Fruit fly (Drosophila melanogaster): Measurements from ENCODE around the gene CG31388.

Gene CG31388

dm6 chr3R:11237598-11237997 is at the start of gene CG31388:
Gene CG31388 (plus strand): TSS chr3R:11237815.
- TF ChIP-seq CG17801 (GFP tag; optimal IDR thresholded peaks at IDR 0.05; ENCODE audit: partially characterized antibody) = no peak

dm6 chr3R:11195792-11196191 is 41.8 kb upstream of the CG31388 start, which contains the start of gene CG18577:
Gene CG18577 (plus strand): TSS chr3R:11196092.
- no peak for TF ChIP-seq CG17801 (GFP tag; optimal IDR thresholded peaks at IDR 0.05; ENCODE audit: partially characterized antibody)

- peak; percentile 83 for TF ChIP-seq CG17801 (GFP tag; optimal IDR thresholded peaks at IDR 0.05; ENCODE audit: partially characterized antibody)
Observed at dm6 chr3R:11196648-11197388, 40.8 kb upstream of the CG31388 start.

- TF ChIP-seq CG17801 (GFP tag; optimal IDR thresholded peaks at IDR 0.05; ENCODE audit: partially characterized antibody) = no peak
Observed at dm6 chr3R:11197389-11197716, 40.3 kb upstream of the CG31388 start, which contains the start of gene cu. Gene cu (plus strand): TSS chr3R:11197592.

- TF ChIP-seq CG17801 (GFP tag; optimal IDR thresholded peaks at IDR 0.05; ENCODE audit: partially characterized antibody) = peak; percentile 37
Observed at dm6 chr3R:11198062-11198472, 39.5 kb upstream of the CG31388 start.

dm6 chr3R:11199227-11199835 is 38.3 kb upstream of the CG31388 start:
- no peak for TF ChIP-seq CG17801 (GFP tag; optimal IDR thresholded peaks at IDR 0.05; ENCODE audit: partially characterized antibody)

- TF ChIP-seq CG17801 (GFP tag; optimal IDR thresholded peaks at IDR 0.05; ENCODE audit: partially characterized antibody) = no peak
Observed at dm6 chr3R:11200042-11200884, 37.4 kb upstream of the CG31388 start.

- TF ChIP-seq CG17801 (GFP tag; optimal IDR thresholded peaks at IDR 0.05; ENCODE audit: partially characterized antibody) = no peak
Observed at dm6 chr3R:11200885-11201421, 36.7 kb upstream of the CG31388 start.

- TF ChIP-seq CG17801 (GFP tag; optimal IDR thresholded peaks at IDR 0.05; ENCODE audit: partially characterized antibody) = peak; percentile 1
Observed at dm6 chr3R:11208766-11209331, 28.8 kb upstream of the CG31388 start.

dm6 chr3R:11209801-11210402 is 27.7 kb upstream of the CG31388 start, which contains the start of the genes SdhC and Tctp:
Gene SdhC (minus strand): TSS chr3R:11209849.
Gene Tctp (plus strand): TSS chr3R:11210247.
- peak; percentile 62 for TF ChIP-seq CG17801 (GFP tag; optimal IDR thresholded peaks at IDR 0.05; ENCODE audit: partially characterized antibody)

dm6 chr3R:11211291-11212061 is 26.1 kb upstream of the CG31388 start:
- TF ChIP-seq CG17801 (GFP tag; optimal IDR thresholded peaks at IDR 0.05; ENCODE audit: partially characterized antibody) = peak; percentile 65

dm6 chr3R:11214449-11214950 is 23.1 kb upstream of the CG31388 start, which contains the start of gene ZnT86D:
Gene ZnT86D (minus strand): TSS chr3R:11214539.
- TF ChIP-seq CG17801 (GFP tag; optimal IDR thresholded peaks at IDR 0.05; ENCODE audit: partially characterized antibody) = peak; percentile 82

- peak; percentile 94 for TF ChIP-seq CG17801 (GFP tag; optimal IDR thresholded peaks at IDR 0.05; ENCODE audit: partially characterized antibody)
Observed at dm6 chr3R:11216156-11216630, 21.4 kb upstream of the CG31388 start, which contains the start of the genes RpS25 and CG4820. Gene RpS25 (minus strand): TSS chr3R:11216287. Gene CG4820 (plus strand): TSS chr3R:11216535.

Data from ovary, adult (tissue).